Worm (Caenorhabditis elegans): ENCODE measurements around the gene col-92.
A peak's percentile ranks its signal among the peaks of the same experiment; 100 is the strongest.

The col-92 gene

DNA sequence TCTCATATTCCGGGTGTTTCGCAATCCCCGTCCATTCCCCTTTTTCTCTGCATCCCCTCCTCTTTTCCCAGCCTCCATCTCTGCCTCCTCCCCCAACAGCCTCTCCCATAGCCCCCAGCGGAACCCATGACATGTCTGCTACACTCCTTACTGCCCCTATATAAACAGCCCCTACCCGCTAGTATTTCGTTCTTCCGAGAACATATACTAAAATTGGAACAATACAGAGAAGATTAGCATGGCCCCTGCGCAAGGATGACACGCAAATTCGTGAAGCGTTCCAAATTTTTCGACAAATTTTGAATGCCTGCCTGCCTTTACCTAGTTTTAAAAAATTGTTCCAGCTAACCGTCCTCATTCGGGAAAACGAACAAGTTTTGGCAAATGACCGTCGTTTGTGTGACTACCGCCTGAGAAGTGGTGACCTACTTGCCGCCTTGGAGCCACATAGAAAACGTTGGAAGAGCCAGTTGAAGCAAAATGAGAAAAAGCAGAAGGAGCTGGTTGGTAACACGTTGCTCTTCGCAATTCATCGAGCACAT lies 6.5 kb upstream of the col-92 start (continued):
- peak; percentile 97 for TF ChIP-seq dox-1 (GFP tag; IDR thresholded peaks at IDR 0.05)
- peak in 2 of 3 experiments; percentile 65 to 93 for TF ChIP-seq lin-35 (GFP tag; optimal IDR thresholded peaks at IDR 0.05)
- TF ChIP-seq cebp-1 (GFP tag; IDR thresholded peaks at IDR 0.05) = peak; percentile 99
- peak; percentile 100 for TF ChIP-seq cebp-1 (tag; optimal IDR thresholded peaks at IDR 0.05)
- peak; percentile 88 for TF ChIP-seq madf-3 (GFP tag; IDR thresholded peaks at IDR 0.05)
- TF ChIP-seq hlh-26 (GFP tag; conservative IDR thresholded peaks at IDR 0.05) = 0 out of 2 replicates have a peak, but pooled peaks have one; percentile 73
- peak; percentile 76 for TF ChIP-seq F57C9.4 (tag; optimal IDR thresholded peaks at IDR 0.05)
- peak; percentile 98 for TF ChIP-seq lin-26 (GFP tag; IDR thresholded peaks at IDR 0.05)
- peak; percentile 98 for TF ChIP-seq lin-40 (tag; optimal IDR thresholded peaks at IDR 0.05)
- peak; percentile 97 for TF ChIP-seq egl-44 (GFP tag; IDR thresholded peaks at IDR 0.05)
- peak; percentile 93 for TF ChIP-seq attf-5 (GFP tag; optimal IDR thresholded peaks at IDR 0.05)
- TF ChIP-seq snpc-3.4 (tag; optimal IDR thresholded peaks at IDR 0.05) = peak; percentile 97
- peak; percentile 90 for TF ChIP-seq lir-1 (GFP tag; conservative IDR thresholded peaks at IDR 0.05)
- TF ChIP-seq B0261.1 (tag; optimal IDR thresholded peaks at IDR 0.05) = peak; percentile 85
- no peak for TF ChIP-seq nfya-1 (tag; optimal IDR thresholded peaks at IDR 0.05; ENCODE audit: borderline replicate concordance, insufficient read depth)
- TF ChIP-seq pbrm-1 (GFP tag; IDR thresholded peaks at IDR 0.05) = peak; percentile 92
- no peak for TF ChIP-seq efl-1 (GFP tag; optimal IDR thresholded peaks at IDR 0.05)
- TF ChIP-seq Y53F4B.3 (GFP tag; IDR thresholded peaks at IDR 0.05) = peak; percentile 48; the same call in 1 of the 2 replicates
- TF ChIP-seq rec-8 (tag; optimal IDR thresholded peaks at IDR 0.05) = peak; percentile 95 to 97
- no peak for TF ChIP-seq bed-1 (GFP tag; IDR thresholded peaks at IDR 0.05)
- TF ChIP-seq ceh-91 (GFP tag; IDR thresholded peaks at IDR 0.05) = peak; percentile 48
- TF ChIP-seq nhr-90 (tag; optimal IDR thresholded peaks at IDR 0.05) = peak; percentile 94
- peak; percentile 95 for TF ChIP-seq ekl-4 (GFP tag; IDR thresholded peaks at IDR 0.05)
- TF ChIP-seq ceh-40 (GFP tag; IDR thresholded peaks at IDR 0.05) = peak; percentile 81; the same call in 1 of the 2 replicates
- TF ChIP-seq mcd-1 (GFP tag; IDR thresholded peaks at IDR 0.05) = peak; percentile 95
- TF ChIP-seq him-1 (tag; optimal IDR thresholded peaks at IDR 0.05) = peak; percentile 95
- TF ChIP-seq egl-18 (GFP tag; IDR thresholded peaks at IDR 0.05) = peak; percentile 91
- TF ChIP-seq ets-4 (GFP tag; optimal IDR thresholded peaks at IDR 0.05) = peak; percentile 90
- TF ChIP-seq lag-1 (GFP tag; IDR thresholded peaks at IDR 0.05) = peak; percentile 88
- peak; percentile 96 for TF ChIP-seq hmg-1.2 (GFP tag; IDR thresholded peaks at IDR 0.05)
- TF ChIP-seq snpc-1.3 (tag; optimal IDR thresholded peaks at IDR 0.05; ENCODE audit: insufficient read depth) = peak; percentile 94
- TF ChIP-seq chd-7 (tag; optimal IDR thresholded peaks at IDR 0.05) = peak; percentile 97
- TF ChIP-seq Y56A3A.18 (GFP tag; IDR thresholded peaks at IDR 0.05) = peak; percentile 98
- TF ChIP-seq hsf-1 (GFP tag; IDR thresholded peaks at IDR 0.05) = peak; percentile 79
- TF ChIP-seq D2030.7 (GFP tag; IDR thresholded peaks at IDR 0.05) = peak; percentile 89
- TF ChIP-seq hlh-12 (tag; optimal IDR thresholded peaks at IDR 0.05) = peak; percentile 91
- peak; percentile 95 for TF ChIP-seq rcor-1 (GFP tag; IDR thresholded peaks at IDR 0.05)
- TF ChIP-seq ztf-18 (tag; optimal IDR thresholded peaks at IDR 0.05) = peak; percentile 83
- peak; percentile 93 for TF ChIP-seq fkh-3 (tag; optimal IDR thresholded peaks at IDR 0.05)
- peak; percentile 94 for TF ChIP-seq athp-1 (tag; optimal IDR thresholded peaks at IDR 0.05)
- TF ChIP-seq ztf-22 (GFP tag; optimal IDR thresholded peaks at IDR 0.05) = peak; percentile 91
- peak; percentile 91; the same call in 1 of the 2 replicates for TF ChIP-seq ztf-28 (GFP tag; IDR thresholded peaks at IDR 0.05)
- TF ChIP-seq rpc-1 (optimal IDR thresholded peaks at IDR 0.05) = peak; percentile 99
- peak; percentile 99 for TF ChIP-seq rpc-1 (tag; optimal IDR thresholded peaks at IDR 0.05)
- TF ChIP-seq tbp1 (GFP tag; optimal IDR thresholded peaks at IDR 0.05) = peak; percentile 90
- peak; percentile 97 for TF ChIP-seq snpc-1.1 (tag; optimal IDR thresholded peaks at IDR 0.05; ENCODE audit: insufficient read depth)

All from whole organism, young adult.